Worm (Caenorhabditis elegans) whole organism, L3 larva: ENCODE results near the gene lmbr-1.
A peak's percentile ranks its signal among the peaks of the same experiment; 100 is the strongest.

Source experiments
- ZK546.5 ChIP-seq: sonication (generic microtip); optimal IDR thresholded peaks from 2 replicates; lab custom pipeline; 2017; ENCODE audit warnings: missing biosample characterization, missing genetic modification characterization
- aly-2 ChIP-seq: fragments of 150-350 bp; optimal IDR thresholded peaks from 2 replicates; lab custom pipeline; 2014; ENCODE audit warnings: missing biosample characterization, missing genetic modification characterization
- ama-1 ChIP-seq: fragments of 150-350 bp; optimal IDR thresholded peaks from 2 replicates; lab custom pipeline; 2018
- ceh-16 ChIP-seq: sonication (generic microtip); optimal IDR thresholded peaks from 2 replicates; lab custom pipeline; 2017; ENCODE audit warnings: missing biosample characterization, missing genetic modification characterization
- ceh-82 ChIP-seq: fragments of 150-350 bp; optimal IDR thresholded peaks from 2 replicates; lab custom pipeline; 2014; ENCODE audit warnings: missing biosample characterization, missing genetic modification characterization
- daf-12 ChIP-seq: fragments of 150-350 bp; optimal IDR thresholded peaks from 2 replicates; lab custom pipeline; 2014; ENCODE audit warnings: missing biosample characterization, missing genetic modification reagents, missing genetic modification characterization
- egl-5 ChIP-seq: fragments of 150-350 bp; optimal IDR thresholded peaks from 2 replicates; lab custom pipeline; 2017; ENCODE audit warnings: missing biosample characterization, missing genetic modification reagents, missing genetic modification characterization, inconsistent platforms
- elt-2 ChIP-seq: sonication (generic microtip); optimal IDR thresholded peaks from 2 replicates; lab custom pipeline; 2016; ENCODE audit warnings: missing genetic modification reagents, mild to moderate bottlenecking, missing genetic modification characterization, missing compliant biosample characterization
- eor-1 ChIP-seq, 2 experiments: fragments of 150-350 bp; optimal IDR thresholded peaks; 2 replicates each; lab custom pipeline; 2014 to 2018; ENCODE audit warnings: missing biosample characterization in 2 of 2, missing genetic modification characterization in 2 of 2
- fkh-10 ChIP-seq: sonication (generic microtip); optimal IDR thresholded peaks from 2 replicates; lab custom pipeline; 2017; ENCODE audit warnings: missing biosample characterization, missing genetic modification reagents, missing genetic modification characterization
- fos-1 ChIP-seq: fragments of 150-350 bp; optimal IDR thresholded peaks from 2 replicates; lab custom pipeline; 2014; ENCODE audit warnings: missing biosample characterization, missing genetic modification characterization
- hmg-11 ChIP-seq: sonication (generic microtip); optimal IDR thresholded peaks from 2 replicates; lab custom pipeline; 2016; ENCODE audit warnings: missing genetic modification characterization, missing compliant biosample characterization
- jun-1 ChIP-seq: fragments of 150-350 bp; optimal IDR thresholded peaks from 2 replicates; lab custom pipeline; 2014; ENCODE audit warnings: missing biosample characterization, missing genetic modification reagents, missing genetic modification characterization
- lin-15B ChIP-seq: fragments of 150-350 bp; optimal IDR thresholded peaks from 2 replicates; lab custom pipeline; 2014; ENCODE audit warnings: missing biosample characterization, missing genetic modification characterization
- lin-39 ChIP-seq: fragments of 150-350 bp; optimal IDR thresholded peaks from 2 replicates; lab custom pipeline; 2018; ENCODE audit warnings: missing biosample characterization, missing genetic modification reagents, missing genetic modification characterization
- lsy-12 ChIP-seq: sonication (generic microtip); optimal IDR thresholded peaks from 2 replicates; lab custom pipeline; 2016; ENCODE audit warnings: mild to moderate bottlenecking, missing genetic modification characterization, missing compliant biosample characterization
- mdl-1 ChIP-seq: fragments of 150-350 bp; optimal IDR thresholded peaks from 2 replicates; lab custom pipeline; 2014; ENCODE audit warnings: missing biosample characterization, missing genetic modification characterization
- mml-1 ChIP-seq: fragments of 150-350 bp; sonication (generic microtip); optimal IDR thresholded peaks from 3 replicates; lab custom pipeline; 2014; ENCODE audit warnings: missing biosample characterization, missing genetic modification characterization
- nfya-1 ChIP-seq: sonication (generic microtip); optimal IDR thresholded peaks from 2 replicates; lab custom pipeline; 2017; ENCODE audit warnings: missing genetic modification characterization, mild to moderate bottlenecking, missing compliant biosample characterization, antibody characterized with exemption, moderate library complexity; ENCODE audit not compliant: insufficient read depth
- nhr-12 ChIP-seq: fragments of 150-350 bp; optimal IDR thresholded peaks from 2 replicates; lab custom pipeline; 2014; ENCODE audit warnings: missing biosample characterization, missing genetic modification characterization
- nhr-23 ChIP-seq: fragments of 150-350 bp; optimal IDR thresholded peaks from 2 replicates; lab custom pipeline; 2014; ENCODE audit warnings: missing biosample characterization, missing genetic modification reagents, missing genetic modification characterization
- nhr-237 ChIP-seq: fragments of 150-350 bp; optimal IDR thresholded peaks from 2 replicates; lab custom pipeline; 2014; ENCODE audit warnings: missing biosample characterization, missing genetic modification characterization
- nhr-25 ChIP-seq: sonication (generic microtip); optimal IDR thresholded peaks from 2 replicates; lab custom pipeline; 2017; ENCODE audit warnings: missing biosample characterization, missing genetic modification characterization
- nhr-43 ChIP-seq: sonication (generic microtip); optimal IDR thresholded peaks from 2 replicates; lab custom pipeline; 2016; ENCODE audit warnings: mild to moderate bottlenecking, missing genetic modification characterization, missing compliant biosample characterization; ENCODE audit not compliant: poor library complexity, severe bottlenecking
- nhr-67 ChIP-seq: fragments of 150-350 bp; optimal IDR thresholded peaks from 2 replicates; lab custom pipeline; 2014; ENCODE audit warnings: missing biosample characterization, missing genetic modification characterization
- nhr-76 ChIP-seq: fragments of 150-350 bp; sonication (generic microtip); optimal IDR thresholded peaks from 5 replicates; lab custom pipeline; 2014; ENCODE audit warnings: missing biosample characterization, missing genetic modification characterization
- nhr-77 ChIP-seq: fragments of 150-350 bp; optimal IDR thresholded peaks from 2 replicates; lab custom pipeline; 2014; ENCODE audit warnings: missing biosample characterization, missing genetic modification characterization
- pha-4 ChIP-seq: fragments of 150-350 bp; optimal IDR thresholded peaks from 2 replicates; lab custom pipeline; 2014; ENCODE audit warnings: missing biosample characterization, missing genetic modification reagents, missing genetic modification characterization
- sea-2 ChIP-seq: fragments of 150-350 bp; sonication (generic microtip); optimal IDR thresholded peaks from 4 replicates; lab custom pipeline; 2014; ENCODE audit warnings: missing biosample characterization, missing genetic modification reagents, missing genetic modification characterization
- skn-1 ChIP-seq: fragments of 150-350 bp; optimal IDR thresholded peaks from 2 replicates; lab custom pipeline; 2014; ENCODE audit warnings: missing biosample characterization, missing genetic modification characterization
- snpc-4 ChIP-seq: fragments of 150-350 bp; optimal IDR thresholded peaks from 2 replicates; lab custom pipeline; 2014; ENCODE audit warnings: missing biosample characterization, missing genetic modification characterization
- unc-39 ChIP-seq: sonication (generic microtip); optimal IDR thresholded peaks from 4 replicates; lab custom pipeline; 2017; ENCODE audit warnings: missing biosample characterization, missing genetic modification characterization
- unc-62 ChIP-seq: fragments of 150-350 bp; sonication (generic microtip); optimal IDR thresholded peaks from 4 replicates; lab custom pipeline; 2014; ENCODE audit warnings: missing biosample characterization, missing genetic modification reagents, missing genetic modification characterization
- ztf-11 ChIP-seq: fragments of 150-350 bp; optimal IDR thresholded peaks from 2 replicates; lab custom pipeline; 2014; ENCODE audit warnings: missing biosample characterization, missing genetic modification characterization
- ztf-4 ChIP-seq: fragments of 150-350 bp; optimal IDR thresholded peaks from 2 replicates; lab custom pipeline; 2014; ENCODE audit warnings: missing biosample characterization, missing genetic modification characterization

Gene lmbr-1

DNA sequence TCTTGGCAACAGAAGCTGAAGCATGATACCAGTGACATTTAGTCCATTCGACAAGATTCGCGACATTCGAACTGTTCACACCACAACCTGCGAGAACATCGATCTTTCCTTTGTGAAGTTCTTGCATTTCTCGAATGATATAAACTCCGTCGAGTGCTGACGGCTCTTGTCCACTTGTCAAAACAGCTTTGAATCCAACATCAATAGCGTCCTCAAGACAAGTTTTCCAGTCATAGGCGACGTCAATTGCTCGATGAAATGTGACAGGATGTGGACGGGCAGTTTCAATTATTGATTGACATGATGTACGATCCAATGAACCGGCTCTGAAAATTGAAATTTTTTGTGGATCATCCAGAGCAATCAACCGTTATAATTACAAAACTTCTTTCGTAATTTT is 30.6 kb downstream of the lmbr-1 start:
- no peak for TF ChIP-seq mdl-1 (tag; lab: Kevin White, UChicago)
- no peak for TF ChIP-seq lin-39
- no peak for TF ChIP-seq unc-62 (GFP tag; lab: Kevin White, UChicago)
- no peak for TF ChIP-seq lsy-12
- no peak for TF ChIP-seq nhr-76 (tag; lab: Kevin White, UChicago)
- no peak for TF ChIP-seq unc-39 (tag; lab: Kevin White, UChicago)
- TF ChIP-seq nhr-25 (tag; lab: Kevin White, UChicago), result no peak
- no peak for TF ChIP-seq ama-1
- TF ChIP-seq ceh-16 (tag; lab: Kevin White, UChicago), result no peak
- TF ChIP-seq nhr-12 (tag; lab: Kevin White, UChicago), result no peak

DNA sequence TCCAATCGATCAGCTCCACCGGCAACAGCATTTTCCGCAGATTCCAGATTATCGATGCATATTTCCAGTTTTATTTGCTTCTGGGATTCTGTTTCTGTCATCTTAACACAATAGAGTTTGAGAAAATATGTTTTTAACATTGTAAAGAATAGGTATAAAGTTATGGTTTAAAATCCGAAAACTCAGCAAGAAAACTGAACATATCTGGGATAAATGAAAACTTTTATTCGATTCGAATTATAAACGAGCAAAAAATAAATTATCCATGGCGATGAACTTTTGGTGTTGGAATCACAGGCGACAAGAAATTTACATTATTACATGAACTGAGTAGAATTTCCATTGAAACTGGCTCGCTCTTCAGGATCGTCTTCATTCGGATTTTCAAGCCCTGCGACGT is 31.5 kb downstream of the lmbr-1 start, which contains the start of gene cutc-1:
Gene cutc-1 (minus strand): TSS at position 101 of the 400 bp plus-strand sequence.
- no peak for TF ChIP-seq nhr-237 (tag; lab: Kevin White, UChicago)
- no peak for TF ChIP-seq skn-1 (tag; lab: Kevin White, UChicago)
- TF ChIP-seq fkh-10 (GFP tag; lab: Kevin White, UChicago), result no peak
- no peak for TF ChIP-seq fos-1
- TF ChIP-seq nhr-43, result no peak
- no peak for TF ChIP-seq eor-1 (tag; optimal IDR thresholded peaks at IDR 0.05; lab: Kevin White, UChicago)
- TF ChIP-seq nhr-25 (tag; lab: Kevin White, UChicago), result no peak
- no peak for TF ChIP-seq mml-1 (tag; lab: Kevin White, UChicago)
- TF ChIP-seq hmg-11 (tag; lab: Kevin White, UChicago), result no peak
- TF ChIP-seq snpc-4 (tag; lab: Kevin White, UChicago), result no peak
- no peak for TF ChIP-seq nhr-23 (tag; lab: Kevin White, UChicago)
- TF ChIP-seq ztf-4 (tag; lab: Kevin White, UChicago), result no peak
- TF ChIP-seq pha-4 (tag; lab: Kevin White, UChicago), result no peak
- no peak for TF ChIP-seq egl-5 (tag; lab: Kevin White, UChicago)
- no peak for TF ChIP-seq lin-39

DNA sequence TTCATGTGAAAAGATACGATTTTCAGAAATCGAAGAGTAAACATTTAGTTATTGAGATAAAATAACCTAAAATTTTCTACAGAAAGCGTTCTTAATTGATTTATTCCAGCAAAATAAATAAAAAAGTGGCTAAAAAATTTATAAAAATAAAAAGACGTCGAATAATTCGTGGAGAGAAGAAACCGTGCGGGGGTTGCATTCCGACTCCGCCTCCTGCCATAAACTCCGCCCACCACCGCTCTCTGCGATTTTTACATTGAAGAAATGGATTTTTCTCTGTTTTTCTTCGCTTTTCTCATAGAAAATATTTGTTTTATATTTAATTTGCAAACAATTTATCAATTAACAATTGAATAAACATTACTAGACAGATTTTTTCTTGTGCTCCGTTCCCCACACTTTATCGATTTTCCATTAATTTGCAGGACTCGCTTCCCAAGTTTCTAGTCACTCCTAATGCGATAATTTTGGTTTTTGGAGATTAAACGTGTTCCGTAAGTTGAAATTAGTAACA is 33.5 kb downstream of the lmbr-1 start, which contains the start of the genes ubxn-4 and cyy-1:
Gene ubxn-4 (minus strand): TSS at position 114 of the 514 bp plus-strand sequence.
Gene cyy-1 (plus strand): TSS at position 426 of the 514 bp plus-strand sequence.
- TF ChIP-seq elt-2 (tag; lab: Kevin White, UChicago) (no peak), snpc-4 (tag; lab: Kevin White, UChicago) (no peak), hmg-11 (tag; lab: Kevin White, UChicago) (peak; percentile 29), jun-1 (tag; lab: Kevin White, UChicago) (no peak), nfya-1 (peak; percentile 66), ztf-11 (tag; lab: Kevin White, UChicago) (no peak), daf-12 (tag; lab: Kevin White, UChicago) (no peak), egl-5 (tag; lab: Kevin White, UChicago) (no peak), lin-15B (tag; lab: Kevin White, UChicago) (no peak)

DNA sequence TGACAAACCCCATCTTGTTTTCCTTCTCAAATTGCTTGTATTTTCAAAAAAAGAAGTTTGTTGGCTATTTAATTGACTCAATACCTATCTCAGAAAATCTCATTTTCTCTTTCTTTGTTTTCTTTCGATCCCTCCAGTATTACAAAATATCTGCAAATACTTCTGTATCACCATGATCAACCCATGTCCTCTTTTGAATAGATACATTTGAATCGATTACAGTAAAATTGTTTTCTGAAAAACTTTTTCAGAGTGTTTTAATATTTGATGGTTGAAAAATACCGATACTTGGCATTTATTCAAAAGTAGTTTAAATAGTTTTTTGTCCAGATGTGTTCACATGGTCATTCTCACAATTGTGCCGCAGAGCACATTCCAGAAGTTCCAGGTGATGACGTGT is 37.1 kb downstream of the lmbr-1 start, which contains the start of gene ZK353.9:
Gene ZK353.9 (plus strand): TSS at position 331 of the 400 bp plus-strand sequence.
- TF ChIP-seq snpc-4 (tag; lab: Kevin White, UChicago), result no peak
- no peak for TF ChIP-seq nhr-76 (tag; lab: Kevin White, UChicago)
- no peak for TF ChIP-seq aly-2 (tag; lab: Kevin White, UChicago)
- no peak for TF ChIP-seq fos-1
- TF ChIP-seq ztf-11 (tag; lab: Kevin White, UChicago), result no peak
- TF ChIP-seq lin-15B (tag; lab: Kevin White, UChicago), result no peak
- no peak for TF ChIP-seq nhr-67 (tag; lab: Kevin White, UChicago)
- no peak for TF ChIP-seq ceh-82
- TF ChIP-seq lsy-12, result no peak
- TF ChIP-seq, all 47 proteins: peak for 0

DNA sequence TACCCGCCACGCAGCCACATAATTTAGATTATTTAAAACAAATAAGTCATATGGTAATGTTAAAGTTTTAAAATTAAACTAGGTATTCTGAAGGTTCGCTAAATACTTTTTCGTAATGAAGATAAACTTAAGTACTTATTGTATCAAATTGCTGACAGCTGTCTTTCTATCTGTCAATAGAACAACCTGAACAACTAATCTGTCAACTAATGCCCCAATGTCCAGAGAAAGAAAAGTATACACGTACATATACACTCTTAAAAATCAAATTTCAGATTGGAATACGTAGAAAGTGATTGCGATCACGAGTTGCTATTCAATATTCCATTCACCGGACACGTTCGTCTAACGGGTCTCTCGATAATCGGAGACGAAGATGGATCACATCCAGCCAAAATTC is 38.7 kb downstream of the lmbr-1 start:
- TF ChIP-seq nhr-77 (tag; lab: Kevin White, UChicago) (no peak), eor-1 (tag; optimal IDR thresholded peaks at IDR 0.05; lab: Kevin White, UChicago) (no peak), sea-2 (GFP tag; lab: Kevin White, UChicago) (no peak), ztf-4 (tag; lab: Kevin White, UChicago) (no peak), ZK546.5 (tag; lab: Kevin White, UChicago) (no peak), nhr-23 (tag; lab: Kevin White, UChicago) (no peak)
